Fruit fly (Drosophila melanogaster): ENCODE results near the gene Xpac.

Gene Xpac

DNA sequence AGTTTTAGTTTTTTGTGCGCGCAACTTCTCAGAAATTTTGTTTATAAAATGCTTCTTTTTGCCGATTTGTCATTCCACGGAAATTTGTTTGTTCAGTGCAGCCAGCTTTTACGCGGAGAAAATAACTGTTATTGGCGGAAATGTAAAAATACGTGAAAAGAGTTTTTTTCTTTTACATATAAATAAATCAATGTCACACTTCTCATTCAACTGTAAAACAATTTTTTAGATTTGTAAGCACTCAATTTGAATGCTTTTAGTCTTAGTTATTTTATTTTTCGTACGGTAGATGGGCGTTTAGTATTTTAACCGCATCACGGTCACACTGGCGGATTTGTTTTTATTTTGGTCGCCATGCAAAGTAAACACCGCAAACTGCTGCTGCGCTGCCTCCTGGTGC, at the start of gene Xpac, which contains the start of gene brn:
TSS of gene Xpac (minus strand) at position 66 of the 400 bp plus-strand sequence.
TSS of gene brn (plus strand) at position 211 of the 400 bp plus-strand sequence.
- TF ChIP-seq CG13424 (tag; optimal IDR thresholded peaks at IDR 0.05), result no peak
- TF ChIP-seq phol (tag; optimal IDR thresholded peaks at IDR 0.05), result peak; percentile 47
- peak; percentile 31 for TF ChIP-seq hkb (optimal IDR thresholded peaks at IDR 0.05)
- TF ChIP-seq hkb (GFP tag; IDR thresholded peaks at IDR 0.05), result no peak
- no peak for TF ChIP-seq CG13775 (GFP tag; optimal IDR thresholded peaks at IDR 0.05)
- TF ChIP-seq shn (GFP tag; optimal IDR thresholded peaks at IDR 0.05), result no peak
- TF ChIP-seq Deaf1 (tag; optimal IDR thresholded peaks at IDR 0.05), result no peak
- no peak for TF ChIP-seq Ptx1 (GFP tag; IDR thresholded peaks at IDR 0.05)
- peak; percentile 4 for TF ChIP-seq Nf-YC (tag; optimal IDR thresholded peaks at IDR 0.05)
- TF ChIP-seq schlank (tag; optimal IDR thresholded peaks at IDR 0.05), result no peak
- no peak for TF ChIP-seq CG34224 (GFP tag; IDR thresholded peaks at IDR 0.05; ENCODE audit: partially characterized antibody)
- TF ChIP-seq tin (GFP tag; optimal IDR thresholded peaks at IDR 0.05), result no peak
- TF ChIP-seq CG10654 (GFP tag; optimal IDR thresholded peaks at IDR 0.05), result no peak
- peak; percentile 43 for TF ChIP-seq CG12659 (GFP tag; optimal IDR thresholded peaks at IDR 0.05)
- no peak for TF ChIP-seq CG6654 (GFP tag; optimal IDR thresholded peaks at IDR 0.05)
- no peak for TF ChIP-seq CHES-1-like (GFP tag; optimal IDR thresholded peaks at IDR 0.05)
- TF ChIP-seq Lim3 (GFP tag; IDR thresholded peaks at IDR 0.05), result no peak
- TF ChIP-seq CG3995 (GFP tag; optimal IDR thresholded peaks at IDR 0.05), result peak; percentile 28
- no peak for TF ChIP-seq az2 (GFP tag; optimal IDR thresholded peaks at IDR 0.05)
- TF ChIP-seq CG14441 (GFP tag; IDR thresholded peaks at IDR 0.05), result no peak
- no peak for TF ChIP-seq CG9876 (GFP tag; optimal IDR thresholded peaks at IDR 0.05)
- TF ChIP-seq BEAF-32 (GFP tag; optimal IDR thresholded peaks at IDR 0.05), result peak; percentile 43
- peak; percentile 43 for TF ChIP-seq Lhr (GFP tag; optimal IDR thresholded peaks at IDR 0.05)
- no peak for TF ChIP-seq cwo (GFP tag; optimal IDR thresholded peaks at IDR 0.05)
- peak; percentile 33 for TF ChIP-seq trem (tag; optimal IDR thresholded peaks at IDR 0.05)
- TF ChIP-seq CG4360 (GFP tag; IDR thresholded peaks at IDR 0.05), result no peak
- TF ChIP-seq E2f2 (GFP tag; IDR thresholded peaks at IDR 0.05), result peak; percentile 63
- TF ChIP-seq HLHmδ (GFP tag; optimal IDR thresholded peaks at IDR 0.05), result no peak
- peak; percentile 78 for TF ChIP-seq MBD-R2 (GFP tag; IDR thresholded peaks at IDR 0.05)
- TF ChIP-seq CG2116 (GFP tag; optimal IDR thresholded peaks at IDR 0.05), result peak; percentile 21
- TF ChIP-seq Hmr (GFP tag; optimal IDR thresholded peaks at IDR 0.05), result peak; percentile 10
- no peak for TF ChIP-seq seq (GFP tag; IDR thresholded peaks at IDR 0.05)
- TF ChIP-seq CG16779 (GFP tag; IDR thresholded peaks at IDR 0.05), result no peak
- no peak for TF ChIP-seq CG9609 (GFP tag; optimal IDR thresholded peaks at IDR 0.05)
- TF ChIP-seq CG3407 (GFP tag; optimal IDR thresholded peaks at IDR 0.05), result no peak
- peak; percentile 45 for TF ChIP-seq CG4617 (GFP tag; optimal IDR thresholded peaks at IDR 0.05; ENCODE audit: borderline replicate concordance)
- peak; percentile 8 for TF ChIP-seq Sry-δ (GFP tag; optimal IDR thresholded peaks at IDR 0.05)
- no peak for TF ChIP-seq kah (GFP tag; optimal IDR thresholded peaks at IDR 0.05)
- peak; percentile 46 for TF ChIP-seq stwl (tag; optimal IDR thresholded peaks at IDR 0.05)
- no peak for TF ChIP-seq CG31388 (GFP tag; optimal IDR thresholded peaks at IDR 0.05)
- no peak for TF ChIP-seq Dip3 (GFP tag; optimal IDR thresholded peaks at IDR 0.05)
- TF ChIP-seq CG9797 (GFP tag; optimal IDR thresholded peaks at IDR 0.05), result peak; percentile 74
- TF ChIP-seq row (GFP tag; IDR thresholded peaks at IDR 0.05), result peak; percentile 18; the same call in 1 of the 3 replicates
- peak; percentile 32 for TF ChIP-seq nmo (GFP tag; optimal IDR thresholded peaks at IDR 0.05)
- TF ChIP-seq CG13296 (GFP tag; optimal IDR thresholded peaks at IDR 0.05), result no peak
- peak; percentile 18 for TF ChIP-seq CG10267 (tag; optimal IDR thresholded peaks at IDR 0.05)
- TF ChIP-seq CG15514 (GFP tag; optimal IDR thresholded peaks at IDR 0.05), result peak; percentile 51
- TF ChIP-seq CTCF (GFP tag; optimal IDR thresholded peaks at IDR 0.05), result peak; percentile 29
- peak; percentile 60 for TF ChIP-seq Sin3A (optimal IDR thresholded peaks at IDR 0.05)
- peak; percentile 86 for TF ChIP-seq CG17385 (GFP tag; optimal IDR thresholded peaks at IDR 0.05)
- TF ChIP-seq p53 (GFP tag; optimal IDR thresholded peaks at IDR 0.05), result no peak
- peak; percentile 33 for TF ChIP-seq HmgZ (tag; optimal IDR thresholded peaks at IDR 0.05)

Data from whole organism, embryonic.